Worm (Caenorhabditis elegans) whole organism, L3 larva: ENCODE measurements around the gene pole-4.

Experiments used
- R02D3.7 ChIP-seq: fragments of 150-350 bp; optimal IDR thresholded peaks from 2 replicates; lab custom pipeline; 2014; ENCODE audit warnings: missing biosample characterization, missing genetic modification characterization
- ZK546.5 ChIP-seq: sonication (generic microtip); optimal IDR thresholded peaks from 2 replicates; lab custom pipeline; 2017; ENCODE audit warnings: missing biosample characterization, missing genetic modification characterization
- aly-2 ChIP-seq: fragments of 150-350 bp; optimal IDR thresholded peaks from 2 replicates; lab custom pipeline; 2014; ENCODE audit warnings: missing biosample characterization, missing genetic modification characterization
- ama-1 ChIP-seq: fragments of 150-350 bp; optimal IDR thresholded peaks from 2 replicates; lab custom pipeline; 2018
- ceh-28 ChIP-seq: fragments of 150-350 bp; optimal IDR thresholded peaks from 2 replicates; lab custom pipeline; 2014; ENCODE audit warnings: missing biosample characterization, missing genetic modification reagents, missing genetic modification characterization
- daf-12 ChIP-seq: fragments of 150-350 bp; optimal IDR thresholded peaks from 2 replicates; lab custom pipeline; 2014; ENCODE audit warnings: missing biosample characterization, missing genetic modification reagents, missing genetic modification characterization
- egl-27 ChIP-seq: sonication (generic microtip); optimal IDR thresholded peaks from 4 replicates; lab custom pipeline; 2017; ENCODE audit warnings: missing biosample characterization, missing genetic modification reagents, missing genetic modification characterization
- egl-5 ChIP-seq: fragments of 150-350 bp; optimal IDR thresholded peaks from 2 replicates; lab custom pipeline; 2017; ENCODE audit warnings: missing biosample characterization, missing genetic modification reagents, missing genetic modification characterization, inconsistent platforms
- elt-2 ChIP-seq: sonication (generic microtip); optimal IDR thresholded peaks from 2 replicates; lab custom pipeline; 2016; ENCODE audit warnings: missing genetic modification reagents, mild to moderate bottlenecking, missing genetic modification characterization, missing compliant biosample characterization
- eor-1 ChIP-seq, 2 experiments: fragments of 150-350 bp; optimal IDR thresholded peaks; 2 replicates each; lab custom pipeline; 2014 to 2018; ENCODE audit warnings: missing biosample characterization in 2 of 2, missing genetic modification characterization in 2 of 2
- fkh-10 ChIP-seq: sonication (generic microtip); optimal IDR thresholded peaks from 2 replicates; lab custom pipeline; 2017; ENCODE audit warnings: missing biosample characterization, missing genetic modification reagents, missing genetic modification characterization
- fkh-2 ChIP-seq: fragments of 150-350 bp; optimal IDR thresholded peaks from 2 replicates; lab custom pipeline; 2014; ENCODE audit warnings: missing biosample characterization, missing genetic modification reagents, missing genetic modification characterization
- hmg-11 ChIP-seq: sonication (generic microtip); optimal IDR thresholded peaks from 2 replicates; lab custom pipeline; 2016; ENCODE audit warnings: missing genetic modification characterization, missing compliant biosample characterization
- jun-1 ChIP-seq: fragments of 150-350 bp; optimal IDR thresholded peaks from 2 replicates; lab custom pipeline; 2014; ENCODE audit warnings: missing biosample characterization, missing genetic modification reagents, missing genetic modification characterization
- lin-15B ChIP-seq: fragments of 150-350 bp; optimal IDR thresholded peaks from 2 replicates; lab custom pipeline; 2014; ENCODE audit warnings: missing biosample characterization, missing genetic modification characterization
- lin-39 ChIP-seq: fragments of 150-350 bp; optimal IDR thresholded peaks from 2 replicates; lab custom pipeline; 2018; ENCODE audit warnings: missing biosample characterization, missing genetic modification reagents, missing genetic modification characterization
- lsy-12 ChIP-seq: sonication (generic microtip); optimal IDR thresholded peaks from 2 replicates; lab custom pipeline; 2016; ENCODE audit warnings: mild to moderate bottlenecking, missing genetic modification characterization, missing compliant biosample characterization
- nhr-12 ChIP-seq: fragments of 150-350 bp; optimal IDR thresholded peaks from 2 replicates; lab custom pipeline; 2014; ENCODE audit warnings: missing biosample characterization, missing genetic modification characterization
- nhr-23 ChIP-seq: fragments of 150-350 bp; optimal IDR thresholded peaks from 2 replicates; lab custom pipeline; 2014; ENCODE audit warnings: missing biosample characterization, missing genetic modification reagents, missing genetic modification characterization
- nhr-237 ChIP-seq: fragments of 150-350 bp; optimal IDR thresholded peaks from 2 replicates; lab custom pipeline; 2014; ENCODE audit warnings: missing biosample characterization, missing genetic modification characterization
- nhr-25 ChIP-seq: sonication (generic microtip); optimal IDR thresholded peaks from 2 replicates; lab custom pipeline; 2017; ENCODE audit warnings: missing biosample characterization, missing genetic modification characterization
- nhr-43 ChIP-seq: sonication (generic microtip); optimal IDR thresholded peaks from 2 replicates; lab custom pipeline; 2016; ENCODE audit warnings: mild to moderate bottlenecking, missing genetic modification characterization, missing compliant biosample characterization; ENCODE audit not compliant: poor library complexity, severe bottlenecking
- nhr-67 ChIP-seq: fragments of 150-350 bp; optimal IDR thresholded peaks from 2 replicates; lab custom pipeline; 2014; ENCODE audit warnings: missing biosample characterization, missing genetic modification characterization
- nhr-77 ChIP-seq: fragments of 150-350 bp; optimal IDR thresholded peaks from 2 replicates; lab custom pipeline; 2014; ENCODE audit warnings: missing biosample characterization, missing genetic modification characterization
- pha-4 ChIP-seq: fragments of 150-350 bp; optimal IDR thresholded peaks from 2 replicates; lab custom pipeline; 2014; ENCODE audit warnings: missing biosample characterization, missing genetic modification reagents, missing genetic modification characterization
- pqm-1 ChIP-seq: fragments of 150-350 bp; optimal IDR thresholded peaks from 2 replicates; lab custom pipeline; 2017; ENCODE audit warnings: missing biosample characterization, missing genetic modification characterization, inconsistent platforms
- skn-1 ChIP-seq: fragments of 150-350 bp; optimal IDR thresholded peaks from 2 replicates; lab custom pipeline; 2014; ENCODE audit warnings: missing biosample characterization, missing genetic modification characterization
- tbx-2 ChIP-seq: sonication (generic microtip); optimal IDR thresholded peaks from 2 replicates; lab custom pipeline; 2016; ENCODE audit warnings: mild to moderate bottlenecking, missing genetic modification characterization, missing compliant biosample characterization
- unc-62 ChIP-seq: fragments of 150-350 bp; sonication (generic microtip); optimal IDR thresholded peaks from 4 replicates; lab custom pipeline; 2014; ENCODE audit warnings: missing biosample characterization, missing genetic modification reagents, missing genetic modification characterization
- zag-1 ChIP-seq: fragments of 150-350 bp; optimal IDR thresholded peaks from 2 replicates; lab custom pipeline; 2014; ENCODE audit warnings: missing biosample characterization, missing genetic modification characterization
- ztf-11 ChIP-seq: fragments of 150-350 bp; optimal IDR thresholded peaks from 2 replicates; lab custom pipeline; 2014; ENCODE audit warnings: missing biosample characterization, missing genetic modification characterization
- ztf-4 ChIP-seq: fragments of 150-350 bp; optimal IDR thresholded peaks from 2 replicates; lab custom pipeline; 2014; ENCODE audit warnings: missing biosample characterization, missing genetic modification characterization

The pole-4 gene

ce11 chrII:14940325-14940724, 28.8 kb downstream of the pole-4 start:
- no peak for TF ChIP-seq jun-1 (tag; lab: Kevin White, UChicago)
- TF ChIP-seq lin-39 (tag; lab: Kevin White, UChicago) = no peak
- TF ChIP-seq nhr-67 (tag; lab: Kevin White, UChicago) = no peak
- no peak for TF ChIP-seq hmg-11 (tag; lab: Kevin White, UChicago)
- no peak for TF ChIP-seq aly-2
- TF ChIP-seq egl-27 = no peak
- no peak for TF ChIP-seq pha-4 (tag; lab: Kevin White, UChicago)
- no peak for TF ChIP-seq ztf-11 (tag; lab: Kevin White, UChicago)
- TF ChIP-seq skn-1 (tag; lab: Kevin White, UChicago) = no peak
- no peak for TF ChIP-seq fkh-2 (tag; lab: Kevin White, UChicago)
- TF ChIP-seq fkh-10 (GFP tag; lab: Kevin White, UChicago) = no peak
- no peak for TF ChIP-seq zag-1 (tag; lab: Kevin White, UChicago)
- no peak for TF ChIP-seq nhr-25 (tag; lab: Kevin White, UChicago)
- TF ChIP-seq unc-62 (GFP tag; lab: Kevin White, UChicago) = no peak
- TF ChIP-seq nhr-23 = no peak

- TF ChIP-seq nhr-12 (tag; lab: Kevin White, UChicago) (no peak), lsy-12 (tag; lab: Kevin White, UChicago) (no peak), pha-4 (tag; lab: Kevin White, UChicago) (no peak), pqm-1 (no peak), fkh-10 (GFP tag; lab: Kevin White, UChicago) (peak; percentile 97)
Observed at ce11 chrII:14938319-14938718, 30.8 kb downstream of the pole-4 start.

DNA sequence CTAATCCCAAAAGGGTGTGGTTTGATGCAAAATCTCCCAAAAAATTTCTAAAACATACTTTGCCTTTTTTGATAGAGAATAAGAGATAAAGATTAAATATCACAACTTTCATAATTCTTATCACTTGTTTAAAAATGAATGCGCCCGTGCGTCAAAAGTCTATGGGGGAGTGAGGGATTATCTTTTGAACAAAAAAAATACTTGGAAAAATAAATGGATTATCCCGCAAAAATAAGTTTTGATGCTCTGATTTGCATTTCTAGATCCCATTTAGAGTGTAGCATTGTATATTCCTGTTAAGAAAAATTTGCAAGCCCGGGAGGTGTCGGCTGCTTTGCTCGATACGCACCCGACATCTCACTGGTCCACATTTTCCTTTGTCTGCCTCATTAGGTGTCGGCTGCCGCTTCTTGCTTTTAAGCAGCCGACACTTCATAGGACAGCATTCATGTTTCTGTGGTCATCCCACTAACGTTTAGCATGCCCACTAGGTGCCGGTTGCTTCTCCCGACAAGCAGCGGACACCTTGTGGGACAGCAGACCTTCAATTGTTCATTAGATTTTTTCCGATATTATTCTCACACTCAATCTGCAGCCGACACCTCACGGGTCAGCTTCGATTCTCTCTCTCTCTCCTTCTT, 33.6 kb downstream of the pole-4 start:
- TF ChIP-seq hmg-11 (tag; lab: Kevin White, UChicago) (no peak), fkh-10 (GFP tag; lab: Kevin White, UChicago) (no peak), elt-2 (tag; lab: Kevin White, UChicago) (no peak), lsy-12 (tag; lab: Kevin White, UChicago) (no peak), eor-1 (tag; optimal IDR thresholded peaks at IDR 0.05; lab: Kevin White, UChicago) (no peak), daf-12 (no peak), lin-15B (tag; lab: Kevin White, UChicago) (no peak), egl-5 (no peak), ZK546.5 (tag; lab: Kevin White, UChicago) (no peak), nhr-77 (no peak), pqm-1 (no peak), ama-1 (lab: Kevin White, UChicago) (no peak), nhr-237 (tag; lab: Kevin White, UChicago) (no peak), jun-1 (tag; lab: Kevin White, UChicago) (no peak), nhr-43 (tag; lab: Kevin White, UChicago) (no peak), ceh-28 (no peak)

DNA sequence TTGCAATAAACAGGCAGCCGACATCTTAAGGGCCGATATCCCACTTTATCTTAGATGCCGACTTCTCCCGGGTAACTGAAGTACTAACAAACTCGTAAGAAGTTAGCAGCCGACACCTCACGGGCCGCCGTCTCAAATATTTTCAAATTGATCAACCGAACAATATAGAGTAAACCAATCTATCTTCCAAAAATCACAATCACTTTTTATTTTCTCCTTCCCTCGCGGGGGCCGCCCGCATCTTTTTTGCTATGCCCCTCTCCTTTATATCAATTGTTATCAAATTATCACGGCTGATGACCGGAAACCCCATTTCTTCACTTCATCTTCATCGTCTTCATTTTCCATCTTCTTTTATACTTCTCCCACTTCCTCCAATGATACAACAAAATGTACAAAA, 40.4 kb downstream of the pole-4 start:
- TF ChIP-seq nhr-23 (peak; percentile 9), jun-1 (tag; lab: Kevin White, UChicago) (no peak), zag-1 (tag; lab: Kevin White, UChicago) (no peak), ztf-4 (tag; lab: Kevin White, UChicago) (no peak), R02D3.7 (tag; lab: Kevin White, UChicago) (no peak), ZK546.5 (tag; lab: Kevin White, UChicago) (no peak), tbx-2 (tag; lab: Kevin White, UChicago) (no peak)

DNA sequence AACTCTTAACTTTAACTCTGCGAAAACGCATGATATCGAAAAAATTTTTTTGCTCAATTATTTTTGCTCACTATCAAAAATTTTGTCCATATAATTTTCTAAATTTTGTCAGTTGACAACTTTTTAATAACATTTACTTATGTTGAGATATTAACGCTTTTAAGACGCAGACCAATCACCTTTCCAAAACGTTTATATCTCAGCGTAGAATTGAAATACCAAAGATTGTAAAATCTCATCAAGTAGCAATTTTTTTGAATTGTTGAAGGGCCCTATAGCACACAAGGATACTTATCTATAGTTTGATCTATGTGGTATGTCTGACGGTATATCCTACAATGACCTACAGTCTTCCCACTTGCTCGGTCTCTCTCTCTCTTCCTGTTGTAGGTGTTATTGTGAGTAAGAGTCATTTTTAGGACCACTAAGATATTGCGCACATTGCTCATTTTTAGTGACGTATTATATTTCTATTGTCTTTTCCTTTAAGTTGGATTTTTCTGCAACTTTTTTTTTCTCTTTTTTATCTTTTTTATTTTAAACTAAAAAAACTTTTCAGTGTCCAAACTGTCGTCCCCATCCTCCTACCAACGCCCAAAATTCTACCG, 49.9 kb downstream of the pole-4 start, which contains the start of gene pde-3:
Gene pde-3 (plus strand): TSS at position 558 of the 608 bp plus-strand sequence.
- TF ChIP-seq nhr-67 (tag; lab: Kevin White, UChicago) = no peak
